Worm (Caenorhabditis elegans) whole organism, late embryonic: ENCODE data around the gene F23H12.7.

ENCODE experiments used
- C38D4.7 ChIP-seq: fragments of 200-800 bp; sonication (Bioruptor generic); optimal IDR thresholded peaks from 2 replicates; lab custom pipeline; 2018; ENCODE audit warnings: mild to moderate bottlenecking, missing genetic modification characterization, moderate library complexity, missing compliant biosample characterization
- K02D7.2 ChIP-seq: sonication (generic microtip); optimal IDR thresholded peaks from 2 replicates; lab custom pipeline; 2017; ENCODE audit warnings: mild to moderate bottlenecking, missing genetic modification characterization, missing compliant biosample characterization
- K09A11.1 ChIP-seq: sonication (generic microtip); optimal IDR thresholded peaks from 2 replicates; lab custom pipeline; 2017; ENCODE audit warnings: antibody characterized with exemption, mild to moderate bottlenecking, missing genetic modification characterization, missing compliant biosample characterization; ENCODE audit not compliant: insufficient read depth
- Y22D7AL.16 ChIP-seq: sonication (generic microtip); optimal IDR thresholded peaks from 2 replicates; lab custom pipeline; 2016; ENCODE audit warnings: missing genetic modification characterization, missing compliant biosample characterization
- ceh-19 ChIP-seq: fragments of 200-800 bp; sonication (Bioruptor generic); optimal IDR thresholded peaks from 2 replicates; lab custom pipeline; 2018; ENCODE audit warnings: mild to moderate bottlenecking, missing genetic modification characterization, missing compliant biosample characterization
- ceh-2 ChIP-seq: sonication (generic microtip); optimal IDR thresholded peaks from 2 replicates; lab custom pipeline; 2016; ENCODE audit warnings: missing genotype, missing genetic modification characterization, missing compliant biosample characterization
- ceh-22 ChIP-seq: sonication (generic microtip); optimal IDR thresholded peaks from 2 replicates; lab custom pipeline; 2017; ENCODE audit warnings: missing biosample characterization, missing genetic modification characterization
- ceh-24 ChIP-seq: sonication (generic microtip); optimal IDR thresholded peaks from 2 replicates; lab custom pipeline; 2016; ENCODE audit warnings: mild to moderate bottlenecking, missing genetic modification characterization, missing compliant biosample characterization
- ceh-31 ChIP-seq: sonication (generic microtip); optimal IDR thresholded peaks from 2 replicates; lab custom pipeline; 2016; ENCODE audit warnings: missing genetic modification characterization, missing compliant biosample characterization
- ceh-45 ChIP-seq: fragments of 200-800 bp; sonication (Bioruptor generic); IDR thresholded peaks from 2 replicates; pipeline ENCODE4 v1.3.6; 2022; ENCODE audit warnings: missing genetic modification reagents, missing genetic modification characterization, missing compliant biosample characterization
- ceh-9 ChIP-seq: sonication (generic microtip); optimal IDR thresholded peaks from 2 replicates; lab custom pipeline; 2016; ENCODE audit warnings: mild to moderate bottlenecking, missing genetic modification characterization, inconsistent platforms, missing compliant biosample characterization
- che-1 ChIP-seq: sonication (generic microtip); optimal IDR thresholded peaks from 2 replicates; lab custom pipeline; 2016; ENCODE audit warnings: mild to moderate bottlenecking, missing genetic modification characterization, missing compliant biosample characterization
- dmd-4 ChIP-seq: sonication (generic microtip); optimal IDR thresholded peaks from 2 replicates; lab custom pipeline; 2016; ENCODE audit warnings: borderline replicate concordance, missing genetic modification characterization, missing compliant biosample characterization
- dve-1 ChIP-seq: sonication (generic microtip); optimal IDR thresholded peaks from 2 replicates; lab custom pipeline; 2017; ENCODE audit warnings: antibody characterized with exemption, mild to moderate bottlenecking, missing genetic modification characterization, missing compliant biosample characterization
- eyg-1 ChIP-seq: sonication (generic microtip); optimal IDR thresholded peaks from 2 replicates; lab custom pipeline; 2016; ENCODE audit warnings: missing genotype, missing genetic modification characterization, missing compliant biosample characterization
- fkh-6 ChIP-seq: sonication (generic microtip); optimal IDR thresholded peaks from 2 replicates; lab custom pipeline; 2016; ENCODE audit warnings: missing genetic modification characterization, missing compliant biosample characterization
- hlh-15 ChIP-seq: sonication (generic microtip); optimal IDR thresholded peaks from 2 replicates; lab custom pipeline; 2016; ENCODE audit warnings: missing genetic modification characterization, missing compliant biosample characterization
- hlh-30 ChIP-seq: sonication (generic microtip); optimal IDR thresholded peaks from 2 replicates; lab custom pipeline; 2017; ENCODE audit warnings: antibody characterized with exemption, missing genetic modification characterization, missing compliant biosample characterization; ENCODE audit not compliant: insufficient read depth
- hlh-6 ChIP-seq: sonication (generic microtip); optimal IDR thresholded peaks from 2 replicates; lab custom pipeline; 2016; ENCODE audit warnings: missing genotype, missing genetic modification characterization, missing compliant biosample characterization
- hlh-8 ChIP-seq: sonication (generic microtip); optimal IDR thresholded peaks from 2 replicates; lab custom pipeline; 2016; ENCODE audit warnings: missing genotype, missing genetic modification characterization, missing compliant biosample characterization
- lim-6 ChIP-seq: sonication (generic microtip); optimal IDR thresholded peaks from 2 replicates; lab custom pipeline; 2016; ENCODE audit warnings: missing genetic modification characterization, missing compliant biosample characterization
- lin-11 ChIP-seq: fragments of 200-800 bp; sonication (Bioruptor generic); optimal IDR thresholded peaks from 2 replicates; lab custom pipeline; 2018; ENCODE audit warnings: mild to moderate bottlenecking, missing genetic modification characterization, missing compliant biosample characterization
- madf-2 ChIP-seq: sonication (generic microtip); optimal IDR thresholded peaks from 2 replicates; lab custom pipeline; 2017; ENCODE audit warnings: missing genetic modification characterization, missing compliant biosample characterization
- mec-3 ChIP-seq: sonication (generic microtip); optimal IDR thresholded peaks from 2 replicates; lab custom pipeline; 2016; ENCODE audit warnings: borderline replicate concordance, missing genetic modification characterization, missing compliant biosample characterization
- nhr-11 ChIP-seq: fragments of 150-350 bp; optimal IDR thresholded peaks from 2 replicates; lab custom pipeline; 2014; ENCODE audit warnings: missing biosample characterization, missing genetic modification characterization
- npax-4 ChIP-seq: sonication (generic microtip); optimal IDR thresholded peaks from 2 replicates; lab custom pipeline; 2016; ENCODE audit warnings: missing genetic modification characterization, missing compliant biosample characterization
- pat-9 ChIP-seq: fragments of 200-800 bp; sonication (Bioruptor generic); optimal IDR thresholded peaks from 2 replicates; lab custom pipeline; 2018; ENCODE audit warnings: mild to moderate bottlenecking, missing genetic modification characterization, moderate library complexity, missing compliant biosample characterization
- sdc-2 ChIP-seq: sonication (generic microtip); optimal IDR thresholded peaks from 2 replicates; lab custom pipeline; 2016; ENCODE audit warnings: missing genotype, missing genetic modification characterization, missing compliant biosample characterization
- sox-2 ChIP-seq: fragments of 200-800 bp; sonication (Bioruptor generic); IDR thresholded peaks from 2 replicates; pipeline ENCODE4 v1.3.6; 2022; ENCODE audit warnings: missing genetic modification reagents, missing genetic modification characterization, missing compliant biosample characterization
- syd-9 ChIP-seq: sonication (generic microtip); optimal IDR thresholded peaks from 2 replicates; lab custom pipeline; 2016; ENCODE audit warnings: mild to moderate bottlenecking, missing genetic modification characterization, moderate library complexity, missing compliant biosample characterization
- tbx-2 ChIP-seq: sonication (generic microtip); optimal IDR thresholded peaks from 2 replicates; lab custom pipeline; 2016; ENCODE audit warnings: missing genetic modification characterization, missing compliant biosample characterization
- unc-42 ChIP-seq: sonication (generic microtip); optimal IDR thresholded peaks from 2 replicates; lab custom pipeline; 2016; ENCODE audit warnings: missing genotype, missing genetic modification characterization, missing compliant biosample characterization
- unc-86 ChIP-seq: sonication (generic microtip); optimal IDR thresholded peaks from 2 replicates; lab custom pipeline; 2016; ENCODE audit warnings: missing genetic modification characterization, missing compliant biosample characterization
- zip-5 ChIP-seq: sonication (generic microtip); optimal IDR thresholded peaks from 2 replicates; lab custom pipeline; 2016; ENCODE audit warnings: missing genetic modification characterization, missing compliant biosample characterization
- ztf-16 ChIP-seq: sonication (generic microtip); optimal IDR thresholded peaks from 2 replicates; lab custom pipeline; 2017; ENCODE audit warnings: missing genetic modification characterization, missing compliant biosample characterization

The F23H12.7 gene

DNA sequence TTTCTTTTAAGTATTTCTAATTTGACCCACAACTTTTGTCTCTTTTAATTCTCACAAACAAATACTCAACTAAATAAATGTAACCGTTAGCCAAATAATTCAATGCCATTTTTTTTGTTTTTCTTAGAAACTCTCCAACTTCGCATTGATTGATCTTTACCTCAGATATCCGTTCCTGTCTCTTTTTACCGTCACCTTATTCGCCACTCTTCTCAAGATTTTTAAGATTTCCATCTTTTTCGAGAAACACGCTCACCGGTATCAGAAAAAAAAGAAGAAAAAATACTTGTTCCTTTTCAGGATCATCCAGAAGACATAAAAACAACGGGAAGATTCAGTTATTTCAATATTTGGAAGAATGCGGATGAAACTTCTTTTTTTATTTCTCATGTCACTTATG lies 13.1 kb upstream of the F23H12.7 start, which contains the start of gene F23H12.5:
Gene F23H12.5 (plus strand): TSS at position 301 of the 400 bp plus-strand sequence.
- TF ChIP-seq mec-3 (no peak), ceh-24 (tag; lab: Kevin White, UChicago) (no peak), lim-6 (tag; lab: Kevin White, UChicago) (no peak), che-1 (tag; lab: Kevin White, UChicago) (no peak), fkh-6 (no peak), pat-9 (tag; lab: Kevin White, UChicago) (no peak), C38D4.7 (GFP tag; lab: Kevin White, UChicago) (no peak), ceh-2 (tag; lab: Kevin White, UChicago) (no peak), dve-1 (tag; lab: Kevin White, UChicago) (no peak), K09A11.1 (no peak), ceh-22 (tag; lab: Kevin White, UChicago) (no peak), nhr-11 (no peak), unc-42 (tag; lab: Kevin White, UChicago) (no peak)
- TF ChIP-seq, all 69 proteins: peak for 0

DNA sequence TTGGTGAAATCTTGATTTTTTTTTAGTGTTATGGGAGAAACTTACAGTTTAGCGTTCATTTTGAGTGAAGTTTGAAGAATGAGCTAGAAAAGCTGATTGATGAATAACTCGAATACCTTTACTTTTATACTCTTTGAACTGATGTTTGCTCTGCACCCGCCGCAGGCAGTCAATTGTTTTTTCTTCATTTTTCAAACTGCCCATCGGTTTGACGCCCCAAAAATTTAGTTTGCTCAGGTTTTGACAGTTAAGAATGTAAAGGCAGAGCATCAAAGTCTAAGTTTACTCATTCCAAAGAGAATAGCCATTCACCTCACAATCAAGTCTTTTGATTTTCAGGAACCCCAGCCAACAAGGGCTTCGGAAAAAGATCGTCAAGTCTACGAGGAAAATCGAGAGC lies 9.8 kb upstream of the F23H12.7 start, which contains the start of gene fipr-1:
Gene fipr-1 (minus strand): TSS at position 101 of the 400 bp plus-strand sequence.
- TF ChIP-seq hlh-6 (tag; lab: Kevin White, UChicago) (no peak), eyg-1 (tag; lab: Kevin White, UChicago) (no peak), lim-6 (tag; lab: Kevin White, UChicago) (no peak), ceh-24 (tag; lab: Kevin White, UChicago) (no peak), dmd-4 (no peak), sox-2 (GFP tag; lab: Robert Waterston, UW) (no peak), dve-1 (tag; lab: Kevin White, UChicago) (no peak), ceh-22 (tag; lab: Kevin White, UChicago) (no peak), syd-9 (no peak), madf-2 (tag; lab: Kevin White, UChicago) (no peak), che-1 (tag; lab: Kevin White, UChicago) (no peak), unc-86 (tag; lab: Kevin White, UChicago) (no peak), lin-11 (tag; lab: Kevin White, UChicago) (no peak), hlh-15 (tag; lab: Kevin White, UChicago) (no peak)

DNA sequence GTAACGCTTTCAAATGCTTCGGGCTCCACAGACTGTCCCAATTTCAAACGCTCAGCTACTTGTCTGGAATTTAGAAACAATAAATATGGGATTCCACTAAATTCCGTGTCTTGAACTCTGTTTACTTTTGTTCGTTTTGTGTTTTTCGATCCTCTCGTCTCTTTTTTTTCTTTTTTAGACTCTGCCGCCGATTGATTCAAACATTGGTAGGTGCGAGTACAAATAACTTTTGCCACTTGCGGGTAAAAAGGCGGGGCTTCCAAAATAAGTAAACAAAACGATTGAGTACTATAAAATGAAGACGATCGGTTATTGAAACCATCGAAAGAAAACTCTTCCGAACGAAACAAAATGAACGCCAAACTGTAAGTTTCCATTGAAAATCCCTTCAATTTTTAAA lies 6.4 kb upstream of the F23H12.7 start, which contains the start of gene fipr-2:
Gene fipr-2 (plus strand): TSS at position 245 of the 400 bp plus-strand sequence.
- TF ChIP-seq hlh-15 (tag; lab: Kevin White, UChicago) (no peak), hlh-6 (tag; lab: Kevin White, UChicago) (no peak), ceh-19 (GFP tag; lab: Kevin White, UChicago) (no peak), sdc-2 (tag; lab: Kevin White, UChicago) (no peak), tbx-2 (tag; lab: Kevin White, UChicago) (no peak), K02D7.2 (tag; lab: Kevin White, UChicago) (no peak), hlh-30 (tag; lab: Kevin White, UChicago) (no peak), ztf-16 (tag; lab: Kevin White, UChicago) (no peak), Y22D7AL.16 (tag; lab: Kevin White, UChicago) (no peak), C38D4.7 (GFP tag; lab: Kevin White, UChicago) (no peak), npax-4 (no peak), ceh-45 (GFP tag; lab: Robert Waterston, UW) (no peak), zip-5 (tag; lab: Kevin White, UChicago) (no peak), ceh-31 (tag; lab: Kevin White, UChicago) (no peak)

DNA sequence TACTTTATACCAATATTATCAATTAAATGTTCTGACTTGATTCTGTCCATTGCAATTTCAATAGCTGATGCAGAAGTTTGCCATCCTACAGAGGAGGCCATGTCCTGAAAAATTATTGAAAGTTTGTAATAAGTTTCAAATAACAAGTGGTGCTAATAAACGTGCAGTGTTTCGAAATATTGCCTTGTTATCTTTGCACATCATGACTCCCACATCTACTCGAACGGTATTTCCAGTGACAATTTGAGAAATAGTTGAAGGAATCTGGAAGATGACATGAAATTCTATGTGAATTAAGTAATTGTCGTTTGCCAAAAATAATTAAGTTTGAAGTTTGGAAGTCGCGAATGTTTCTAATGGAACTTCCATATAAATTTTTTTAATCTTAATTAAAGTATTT lies 2.0 kb upstream of the F23H12.7 start, which contains the start of gene gcy-13:
Gene gcy-13 (minus strand): TSS at position 101 of the 400 bp plus-strand sequence.
- TF ChIP-seq ceh-22 (tag; lab: Kevin White, UChicago) = no peak
- no peak for TF ChIP-seq hlh-8 (tag; lab: Kevin White, UChicago)
- no peak for TF ChIP-seq ceh-9
- TF ChIP-seq ceh-24 (tag; lab: Kevin White, UChicago) = no peak
